Worm (Caenorhabditis elegans): ENCODE measurements around the gene F29A7.4.

F29A7.4 gene

DNA sequence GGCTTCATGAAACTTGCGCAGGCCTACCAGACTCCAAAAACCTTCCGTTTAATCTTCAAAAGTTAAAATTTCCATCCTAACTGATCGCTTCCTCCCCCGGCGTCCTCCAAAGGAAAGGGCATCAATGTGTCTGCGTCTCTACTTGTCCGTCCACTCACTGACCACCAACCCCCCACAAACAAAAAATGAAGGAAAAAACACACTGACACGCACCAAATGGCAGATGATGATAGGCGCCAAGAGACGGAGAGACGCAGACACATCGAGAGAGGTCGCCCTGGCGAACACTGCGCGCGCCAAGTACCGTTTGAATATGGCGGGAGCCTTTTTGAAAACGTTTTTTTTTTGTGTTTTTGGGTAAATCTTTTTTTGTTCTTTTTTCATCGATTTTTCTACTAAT lies 15.1 kb upstream of the F29A7.4 start:
- TF ChIP-seq hmg-1.2 (GFP tag; IDR thresholded peaks at IDR 0.05), result peak; percentile 61; the same call in 1 of the 2 replicates
- TF ChIP-seq atf-7 (tag; optimal IDR thresholded peaks at IDR 0.05), result no peak
- TF ChIP-seq Y53G8AR.9 (GFP tag; conservative IDR thresholded peaks at IDR 0.05), result no peak
- 0 out of 2 replicates have a peak, but pooled peaks have one; percentile 12 for TF ChIP-seq cebp-2 (GFP tag; IDR thresholded peaks at IDR 0.05)
- TF ChIP-seq zfh-2 (GFP tag; conservative IDR thresholded peaks at IDR 0.05), result peak; percentile 39; the same call in 1 of the 2 replicates
- TF ChIP-seq madf-3 (GFP tag; IDR thresholded peaks at IDR 0.05), result 0 out of 2 replicates have a peak, but pooled peaks have one; percentile 23
- TF ChIP-seq cebp-1 (GFP tag; IDR thresholded peaks at IDR 0.05), result no peak
- peak; percentile 10 for TF ChIP-seq cebp-1 (tag; optimal IDR thresholded peaks at IDR 0.05)
- no peak for TF ChIP-seq sdz-38 (tag; optimal IDR thresholded peaks at IDR 0.05)

- TF ChIP-seq sdz-38 (tag; optimal IDR thresholded peaks at IDR 0.05), result no peak
- TF ChIP-seq tbx-9 (tag; optimal IDR thresholded peaks at IDR 0.05; ENCODE audit: borderline replicate concordance), result no peak
- no peak for TF ChIP-seq let-607 (tag; optimal IDR thresholded peaks at IDR 0.05)
- TF ChIP-seq hmg-20 (GFP tag; IDR thresholded peaks at IDR 0.05), result no peak
- TF ChIP-seq pbrm-1 (GFP tag; IDR thresholded peaks at IDR 0.05), result no peak
- no peak for TF ChIP-seq Y53G8AR.9 (GFP tag; conservative IDR thresholded peaks at IDR 0.05)
- TF ChIP-seq dpff-1 (tag; optimal IDR thresholded peaks at IDR 0.05), result no peak
- no peak for TF ChIP-seq snpc-4 (GFP tag; optimal IDR thresholded peaks at IDR 0.05)
- no peak for TF ChIP-seq snpc-4 (tag; optimal IDR thresholded peaks at IDR 0.05)
- TF ChIP-seq hsf-1 (GFP tag; IDR thresholded peaks at IDR 0.05), result no peak
- no peak for TF ChIP-seq F10E7.11 (tag; optimal IDR thresholded peaks at IDR 0.05)
- TF ChIP-seq K12H6.12 (tag; optimal IDR thresholded peaks at IDR 0.05), result no peak
- no peak for TF ChIP-seq Y56A3A.18 (GFP tag; IDR thresholded peaks at IDR 0.05)
These were observed 14.6 kb upstream of the F29A7.4 start, which contains the start of gene wdr-31 for ce11 chrII:2735192-2735591. TSS of gene wdr-31 (minus strand) at chrII:2735292.

ce11 chrII:2735644-2736043 lies 14.2 kb upstream of the F29A7.4 start:
- TF ChIP-seq C06A6.2 (GFP tag; conservative IDR thresholded peaks at IDR 0.05) (no peak), Y56A3A.18 (GFP tag; IDR thresholded peaks at IDR 0.05) (peak; percentile 39; the same call in 1 of the 2 replicates), sptf-2 (GFP tag; optimal IDR thresholded peaks at IDR 0.05) (no peak), lsl-1 (GFP tag; optimal IDR thresholded peaks at IDR 0.05) (peak; percentile 5), tbp1 (GFP tag; optimal IDR thresholded peaks at IDR 0.05) (peak; percentile 86), tbx-9 (tag; optimal IDR thresholded peaks at IDR 0.05; ENCODE audit: borderline replicate concordance) (no peak), egrh-3 (GFP tag; IDR thresholded peaks at IDR 0.05) (peak; percentile 72), rpc-1 (optimal IDR thresholded peaks at IDR 0.05) (peak; percentile 50), rpc-1 (tag; optimal IDR thresholded peaks at IDR 0.05) (peak; percentile 75), mcd-1 (GFP tag; IDR thresholded peaks at IDR 0.05) (peak; percentile 52; the same call in 1 of the 2 replicates), ceh-40 (GFP tag; IDR thresholded peaks at IDR 0.05) (0 out of 2 replicates have a peak, but pooled peaks have one; percentile 42), hmg-20 (GFP tag; IDR thresholded peaks at IDR 0.05) (peak; percentile 46; the same call in 1 of the 2 replicates), ztf-25 (GFP tag; IDR thresholded peaks at IDR 0.05) (peak; percentile 62; the same call in 1 of the 2 replicates), madf-6 (GFP tag; IDR thresholded peaks at IDR 0.05) (peak; percentile 53; the same call in 1 of the 2 replicates), lir-1 (GFP tag; conservative IDR thresholded peaks at IDR 0.05) (no peak), him-1 (tag; optimal IDR thresholded peaks at IDR 0.05) (peak; percentile 59), cebp-2 (GFP tag; IDR thresholded peaks at IDR 0.05) (peak; percentile 61; the same call in 1 of the 2 replicates), D2030.7 (GFP tag; IDR thresholded peaks at IDR 0.05) (peak; percentile 68), zfh-2 (GFP tag; conservative IDR thresholded peaks at IDR 0.05) (peak; percentile 43), ztf-18 (tag; optimal IDR thresholded peaks at IDR 0.05) (peak; percentile 14), ets-4 (GFP tag; optimal IDR thresholded peaks at IDR 0.05) (no peak), lin-26 (GFP tag; IDR thresholded peaks at IDR 0.05) (peak; percentile 76), mel-28 (tag; optimal IDR thresholded peaks at IDR 0.05; ENCODE audit: borderline replicate concordance) (no peak), nfyb-1 (GFP tag; IDR thresholded peaks at IDR 0.05) (peak; percentile 68; the same call in 1 of the 2 replicates), ZK185.1 (tag; optimal IDR thresholded peaks at IDR 0.05; ENCODE audit: poor library complexity, severe bottlenecking) (no peak), die-1 (tag; optimal IDR thresholded peaks at IDR 0.05) (peak; percentile 48), B0261.1 (tag; optimal IDR thresholded peaks at IDR 0.05) (peak; percentile 74), pbrm-1 (GFP tag; IDR thresholded peaks at IDR 0.05) (peak; percentile 35; the same call in 1 of the 2 replicates), lin-54 (GFP tag; optimal IDR thresholded peaks at IDR 0.05) (peak; percentile 13), snpc-4 (GFP tag; optimal IDR thresholded peaks at IDR 0.05) (no peak), snpc-4 (tag; optimal IDR thresholded peaks at IDR 0.05) (peak in 2 of 4 experiments; percentile 2 to 20), unc-62 (GFP tag; optimal IDR thresholded peaks at IDR 0.05) (no peak), hmg-1.2 (GFP tag; IDR thresholded peaks at IDR 0.05) (peak; percentile 55)

Measured in whole organism, young adult.